Worm (Caenorhabditis elegans): ENCODE data around the gene aass-1.
A peak's percentile ranks its signal among the peaks of the same experiment; 100 is the strongest.

aass-1 gene

DNA sequence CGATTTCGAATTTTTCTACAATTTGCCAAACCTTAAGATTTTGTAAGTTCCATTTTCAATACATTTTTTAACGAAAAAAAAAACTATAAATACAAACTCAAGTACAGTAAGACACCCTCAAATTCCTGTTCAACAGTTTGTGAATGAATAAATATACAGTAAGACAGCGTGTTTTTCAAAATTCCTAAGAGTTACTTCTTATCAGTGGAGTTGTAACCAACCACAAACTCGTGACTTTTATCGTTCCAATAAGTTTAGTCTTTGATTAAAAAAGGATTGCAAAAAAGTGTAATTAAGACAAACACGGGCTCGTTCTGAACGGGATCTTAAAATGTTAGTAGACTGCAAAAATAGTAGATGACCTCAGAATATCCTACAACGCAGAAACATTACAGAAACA lies 30.2 kb downstream of the aass-1 start:
- TF ChIP-seq elt-2 (tag; optimal IDR thresholded peaks at IDR 0.05) (peak; percentile 65), ceh-63 (GFP tag; optimal IDR thresholded peaks at IDR 0.05) (no peak), lsy-2 (tag; optimal IDR thresholded peaks at IDR 0.05) (peak in 1 of 2 experiments; percentile 3)

DNA sequence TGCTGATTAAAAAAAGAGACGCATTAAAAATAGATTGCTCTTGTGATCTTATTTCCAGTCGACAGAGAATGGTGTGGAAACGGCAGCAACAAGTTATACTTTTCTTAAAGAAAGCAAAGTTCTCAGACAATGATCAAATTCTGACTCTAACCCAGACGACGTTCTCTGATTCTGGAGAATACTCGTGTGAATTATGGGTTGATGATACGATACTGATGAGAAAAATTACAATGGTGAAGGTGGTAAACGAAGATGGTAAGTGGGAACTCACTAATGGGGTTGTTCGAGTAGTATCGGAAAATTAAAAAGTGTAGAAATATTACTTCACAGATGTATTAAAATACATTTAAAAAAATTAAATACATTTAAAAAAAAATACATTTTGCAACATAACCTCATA lies 33.3 kb downstream of the aass-1 start:
- TF ChIP-seq ceh-90 (tag; optimal IDR thresholded peaks at IDR 0.05) = no peak
- no peak for TF ChIP-seq unc-98 (GFP tag; IDR thresholded peaks at IDR 0.05)
- TF ChIP-seq pag-3 (tag; optimal IDR thresholded peaks at IDR 0.05; ENCODE audit: borderline replicate concordance, insufficient read depth) = no peak
- no peak for TF ChIP-seq ceh-82 (tag; optimal IDR thresholded peaks at IDR 0.05)
- TF ChIP-seq nhr-90 (tag; optimal IDR thresholded peaks at IDR 0.05; ENCODE audit: poor library complexity) = no peak
- no peak for TF ChIP-seq efl-1 (optimal IDR thresholded peaks at IDR 0.05)
- peak in 1 of 2 experiments; percentile 68 for TF ChIP-seq efl-1 (GFP tag; optimal IDR thresholded peaks at IDR 0.05 in 1 of 2)

DNA sequence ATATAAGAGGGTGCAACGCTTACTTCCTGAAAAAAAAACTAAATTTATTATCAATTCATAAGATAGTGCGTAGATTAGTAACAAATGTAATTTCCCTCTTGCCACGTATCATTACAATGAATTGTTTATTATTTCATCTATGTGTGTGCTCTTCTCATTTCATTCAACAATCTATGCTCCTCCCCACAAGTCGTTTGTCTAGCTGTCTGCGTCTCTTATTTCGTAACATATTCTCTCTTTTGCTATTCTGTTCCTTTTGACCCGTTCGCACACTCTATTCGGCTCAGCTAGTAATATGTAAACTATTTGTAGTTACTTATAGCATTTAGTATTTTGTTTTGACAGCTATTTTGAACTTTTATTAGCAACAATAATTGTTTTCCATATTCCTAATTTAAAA lies 37.1 kb downstream of the aass-1 start:
- TF ChIP-seq lin-14 (GFP tag; optimal IDR thresholded peaks at IDR 0.05) (peak; percentile 28), lin-13 (GFP tag; optimal IDR thresholded peaks at IDR 0.05) (no peak), nhr-85 (tag) (peak; percentile 17), rnt-1 (tag; optimal IDR thresholded peaks at IDR 0.05) (peak; percentile 6), fos-1 (tag; optimal IDR thresholded peaks at IDR 0.05) (no peak), lin-35 (GFP tag; optimal IDR thresholded peaks at IDR 0.05) (no peak), unc-130 (tag; optimal IDR thresholded peaks at IDR 0.05) (no peak), elt-2 (tag; optimal IDR thresholded peaks at IDR 0.05) (no peak), mep-1 (tag; optimal IDR thresholded peaks at IDR 0.05) (peak; percentile 6), efl-1 (optimal IDR thresholded peaks at IDR 0.05) (no peak), efl-1 (GFP tag; optimal IDR thresholded peaks at IDR 0.05 in 1 of 2) (peak in 1 of 2 experiments; percentile 74), dsc-1 (tag; optimal IDR thresholded peaks at IDR 0.05) (no peak)

DNA sequence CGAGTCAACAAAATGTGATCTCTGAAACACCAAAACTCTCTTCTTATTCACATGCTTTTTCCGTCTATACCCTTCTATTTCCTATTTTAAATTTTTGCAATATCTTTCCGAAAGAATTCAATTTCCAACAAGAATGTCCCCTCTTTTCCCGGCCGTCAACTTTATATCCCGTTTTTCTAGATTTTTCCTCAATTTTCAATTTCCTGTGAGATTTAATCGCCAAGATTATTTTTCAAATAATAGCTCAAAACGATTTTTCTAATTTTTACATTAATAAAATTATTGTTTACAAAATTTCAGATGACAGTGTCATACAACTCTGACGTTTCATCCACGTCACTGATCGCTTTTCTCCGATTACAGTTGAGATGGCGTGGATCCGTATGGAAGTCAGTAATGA lies 38.4 kb downstream of the aass-1 start, which contains the start of gene best-19:
Gene best-19, plus strand, starts transcription at position 301 of the 400 bp plus-strand sequence.
- TF ChIP-seq fkh-10 (GFP tag; optimal IDR thresholded peaks at IDR 0.05) = peak; percentile 2
- no peak for TF ChIP-seq unc-86 (tag; optimal IDR thresholded peaks at IDR 0.05)

DNA sequence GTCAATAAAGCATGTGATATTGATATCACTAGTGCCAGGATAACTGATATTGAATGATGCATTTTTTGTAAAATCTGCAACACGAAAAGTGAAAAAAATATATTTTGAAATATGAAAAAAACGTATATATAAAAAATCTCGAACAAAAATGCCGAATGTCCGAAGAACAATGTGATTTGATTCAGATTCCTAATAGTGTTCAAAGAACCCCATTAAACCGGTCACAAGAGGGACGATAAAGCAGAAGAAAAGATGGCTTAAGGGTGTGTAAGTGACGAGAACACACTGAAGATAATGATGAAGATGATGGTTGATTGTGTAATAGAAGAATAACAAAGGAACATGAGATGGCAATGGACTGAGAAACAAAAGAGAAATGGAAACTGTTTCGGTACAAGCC lies 43.1 kb downstream of the aass-1 start, which contains the start of gene T21D12.14:
Gene T21D12.14, minus strand, starts transcription at position 101 of the 400 bp plus-strand sequence.
- TF ChIP-seq blmp-1 (tag; optimal IDR thresholded peaks at IDR 0.05) (peak; percentile 32), tbx-2 (tag; optimal IDR thresholded peaks at IDR 0.05) (no peak)

DNA sequence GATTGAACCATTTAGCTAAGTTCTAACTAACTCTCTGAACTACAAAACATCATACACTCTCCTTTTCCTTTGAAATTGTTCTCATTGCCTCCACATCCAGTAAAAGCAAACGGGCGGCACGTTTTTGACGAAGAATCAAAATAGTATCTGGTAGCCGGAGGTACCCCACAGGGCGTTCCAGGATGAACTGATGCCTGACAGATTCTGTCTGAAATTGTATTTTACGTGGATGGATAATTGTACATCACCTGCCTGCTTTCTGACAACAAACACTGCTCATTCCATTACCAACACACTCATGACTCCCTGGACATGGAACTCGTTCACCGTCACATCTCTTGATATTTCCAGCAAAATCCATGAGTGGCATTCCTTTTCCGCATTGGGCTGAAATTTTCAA lies 45.4 kb downstream of the aass-1 start:
- TF ChIP-seq zip-4 (GFP tag; optimal IDR thresholded peaks at IDR 0.05) (no peak), nhr-84 (tag; optimal IDR thresholded peaks at IDR 0.05) (no peak), efl-1 (optimal IDR thresholded peaks at IDR 0.05) (no peak), efl-1 (GFP tag; optimal IDR thresholded peaks at IDR 0.05 in 1 of 2) (peak in 1 of 2 experiments; percentile 71)

DNA sequence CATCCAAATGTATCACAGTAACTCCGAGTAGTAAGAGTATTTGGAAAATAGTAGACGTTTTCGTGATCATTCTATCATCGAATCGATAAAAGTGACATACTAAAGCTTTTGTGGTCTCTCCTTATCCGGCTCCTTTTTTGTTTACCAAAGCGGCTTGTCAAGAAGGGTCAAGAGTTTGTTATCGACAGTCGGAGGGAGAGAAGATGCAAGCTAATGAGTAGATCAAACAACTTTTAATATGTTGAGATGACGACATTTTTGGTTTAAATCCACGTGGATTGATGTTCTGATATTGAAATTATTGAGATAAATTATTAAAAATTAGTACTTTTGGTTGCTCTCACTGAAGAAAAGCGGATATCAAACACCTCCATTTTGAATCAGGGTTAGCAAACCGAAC lies 46.4 kb downstream of the aass-1 start, which contains the start of gene T21D12.7:
Gene T21D12.7, minus strand, starts transcription at position 101 of the 400 bp plus-strand sequence.
- TF ChIP-seq elt-3 (tag; optimal IDR thresholded peaks at IDR 0.05) = no peak
- TF ChIP-seq lin-15B (tag; optimal IDR thresholded peaks at IDR 0.05) = no peak
- no peak for TF ChIP-seq blmp-1 (tag; optimal IDR thresholded peaks at IDR 0.05)
- TF ChIP-seq efl-1 (optimal IDR thresholded peaks at IDR 0.05) = no peak
- TF ChIP-seq efl-1 (GFP tag; optimal IDR thresholded peaks at IDR 0.05 in 1 of 2) = no peak
- TF ChIP-seq fos-1 (tag; optimal IDR thresholded peaks at IDR 0.05) = no peak
- TF ChIP-seq nhr-77 (tag; optimal IDR thresholded peaks at IDR 0.05) = no peak
- no peak for TF ChIP-seq fkh-4 (tag; optimal IDR thresholded peaks at IDR 0.05; ENCODE audit: borderline replicate concordance)
- no peak for TF ChIP-seq xbp-1 (tag; optimal IDR thresholded peaks at IDR 0.05)
- TF ChIP-seq fkh-10 (GFP tag; optimal IDR thresholded peaks at IDR 0.05) = no peak
- TF ChIP-seq C34B4.2 (tag; optimal IDR thresholded peaks at IDR 0.05) = no peak
- TF ChIP-seq ets-5 (GFP tag; IDR thresholded peaks at IDR 0.05) = no peak
- no peak for TF ChIP-seq aly-2 (tag; optimal IDR thresholded peaks at IDR 0.05)
- no peak for TF ChIP-seq skn-1 (tag; optimal IDR thresholded peaks at IDR 0.05)
- no peak for TF ChIP-seq ceh-88 (GFP tag; IDR thresholded peaks at IDR 0.05)
- no peak for TF ChIP-seq F16B12.6 (tag; optimal IDR thresholded peaks at IDR 0.05)
- no peak for TF ChIP-seq nhr-71 (tag; optimal IDR thresholded peaks at IDR 0.05)
- no peak for TF ChIP-seq alr-1 (tag; optimal IDR thresholded peaks at IDR 0.05; ENCODE audit: borderline replicate concordance)
- TF ChIP-seq pqm-1 (tag; optimal IDR thresholded peaks at IDR 0.05) = no peak
- TF ChIP-seq dsc-1 (tag; optimal IDR thresholded peaks at IDR 0.05) = no peak

Data from whole organism, L1 larva.